Worm (Caenorhabditis elegans) whole organism, young adult: ENCODE results near the gene R10E4.9.
A peak's percentile ranks its signal among the peaks of the same experiment; 100 is the strongest.

Experiments
- B0035.1 ChIP-seq: sonication (generic microtip); optimal IDR thresholded peaks from 2 replicates; lab custom pipeline; 2016; ENCODE audit warnings: missing genetic modification characterization, mild to moderate bottlenecking, missing compliant biosample characterization, missing genotype, missing genetic modification reagents
- C06A6.2 ChIP-seq: fragments of 200-800 bp; sonication (Bioruptor generic); conservative IDR thresholded peaks from 2 replicates; pipeline ENCODE4 v1.3.6; 2022; ENCODE audit warnings: missing genetic modification characterization, missing compliant biosample characterization
- F10E7.11 ChIP-seq: sonication (generic microtip); optimal IDR thresholded peaks from 2 replicates; lab custom pipeline; 2017; ENCODE audit warnings: mild to moderate bottlenecking, missing genetic modification characterization, moderate library complexity, missing compliant biosample characterization
- F23B12.7 ChIP-seq: sonication (generic microtip); optimal IDR thresholded peaks from 2 replicates; lab custom pipeline; 2017; ENCODE audit warnings: missing genetic modification characterization, mild to moderate bottlenecking, missing compliant biosample characterization, antibody characterized with exemption, moderate library complexity; ENCODE audit not compliant: insufficient read depth
- F52B5.7 ChIP-seq: sonication (generic microtip); optimal IDR thresholded peaks from 2 replicates; lab custom pipeline; 2016; ENCODE audit warnings: mild to moderate bottlenecking, missing genetic modification characterization, missing compliant biosample characterization
- F57A8.1 ChIP-seq: fragments of 200-800 bp; sonication (Bioruptor generic); optimal IDR thresholded peaks from 2 replicates; lab custom pipeline; 2018; ENCODE audit warnings: mild to moderate bottlenecking, missing genetic modification characterization, moderate library complexity, missing compliant biosample characterization
- K12H6.12 ChIP-seq: fragments of 200-800 bp; sonication (Bioruptor generic); optimal IDR thresholded peaks from 2 replicates; lab custom pipeline; 2018; ENCODE audit warnings: mild to moderate bottlenecking, missing genetic modification characterization, missing compliant biosample characterization
- Y79H2A.3 ChIP-seq: fragments of 200-800 bp; sonication (Bioruptor generic); conservative IDR thresholded peaks from 2 replicates; pipeline ENCODE4 v1.3.6; 2022; ENCODE audit warnings: missing genetic modification reagents, missing genetic modification characterization, missing compliant biosample characterization
- ZK185.1 ChIP-seq: sonication (generic microtip); optimal IDR thresholded peaks from 2 replicates; lab custom pipeline; 2016; ENCODE audit warnings: mild to moderate bottlenecking, missing genetic modification characterization, missing compliant biosample characterization; ENCODE audit not compliant: poor library complexity, severe bottlenecking
- akir-1 ChIP-seq: fragments of 200-800 bp; sonication (Bioruptor generic); optimal IDR thresholded peaks from 2 replicates; lab custom pipeline; 2018; ENCODE audit warnings: mild to moderate bottlenecking, missing genetic modification characterization, moderate library complexity, missing compliant biosample characterization
- aptf-2 ChIP-seq: fragments of 200-800 bp; sonication (Bioruptor generic); conservative IDR thresholded peaks from 2 replicates; pipeline ENCODE4 v1.3.6; 2022; ENCODE audit warnings: missing genetic modification reagents, missing genetic modification characterization, missing compliant biosample characterization
- atf-7 ChIP-seq: sonication (generic microtip); optimal IDR thresholded peaks from 2 replicates; lab custom pipeline; 2017; ENCODE audit warnings: mild to moderate bottlenecking, missing genetic modification characterization, missing compliant biosample characterization
- attf-6 ChIP-seq: fragments of 200-800 bp; sonication (Bioruptor generic); IDR thresholded peaks from 2 replicates; pipeline ENCODE4 v1.3.6; 2022; ENCODE audit warnings: missing genetic modification reagents, missing genetic modification characterization, missing compliant biosample characterization
- bed-1 ChIP-seq: fragments of 200-800 bp; sonication (Bioruptor generic); IDR thresholded peaks from 2 replicates; pipeline ENCODE4 v1.3.6; 2022; ENCODE audit warnings: missing genetic modification reagents, missing genetic modification characterization, missing compliant biosample characterization
- ceh-27 ChIP-seq: fragments of 200-800 bp; sonication (Bioruptor generic); optimal IDR thresholded peaks from 2 replicates; lab custom pipeline; 2018; ENCODE audit warnings: mild to moderate bottlenecking, missing genetic modification characterization, moderate library complexity, missing compliant biosample characterization
- ceh-79 ChIP-seq: sonication (generic microtip); optimal IDR thresholded peaks from 2 replicates; lab custom pipeline; 2017; ENCODE audit warnings: mild to moderate bottlenecking, missing genetic modification characterization, missing compliant biosample characterization
- ceh-91 ChIP-seq: fragments of 200-800 bp; sonication (Bioruptor generic); IDR thresholded peaks from 2 replicates; pipeline ENCODE4 v1.3.6; 2022; ENCODE audit warnings: missing genetic modification reagents, missing genetic modification characterization, missing compliant biosample characterization
- die-1 ChIP-seq: sonication (generic microtip); optimal IDR thresholded peaks from 2 replicates; lab custom pipeline; 2016; ENCODE audit warnings: missing genotype, mild to moderate bottlenecking, missing genetic modification characterization, missing compliant biosample characterization
- dox-1 ChIP-seq: fragments of 200-800 bp; sonication (Bioruptor generic); IDR thresholded peaks from 2 replicates; pipeline ENCODE4 v1.3.6; 2022; ENCODE audit warnings: missing genetic modification reagents, missing genetic modification characterization, missing compliant biosample characterization
- dpl-1 ChIP-seq: fragments of 150-350 bp; optimal IDR thresholded peaks from 2 replicates; lab custom pipeline; 2014; ENCODE audit warnings: missing biosample characterization, missing genetic modification reagents, missing genetic modification characterization
- egl-44 ChIP-seq: fragments of 200-800 bp; sonication (Bioruptor generic); IDR thresholded peaks from 2 replicates; pipeline ENCODE4 v1.3.6; 2022; ENCODE audit warnings: missing genetic modification reagents, missing genetic modification characterization, missing compliant biosample characterization
- ets-4 ChIP-seq: fragments of 200-800 bp; sonication (Bioruptor generic); optimal IDR thresholded peaks from 2 replicates; lab custom pipeline; 2018; ENCODE audit warnings: mild to moderate bottlenecking, missing genetic modification characterization, missing compliant biosample characterization
- hlh-12 ChIP-seq: sonication (generic microtip); optimal IDR thresholded peaks from 2 replicates; lab custom pipeline; 2016; ENCODE audit warnings: missing genetic modification characterization, missing compliant biosample characterization
- hmg-1.2 ChIP-seq: fragments of 200-800 bp; sonication (Bioruptor generic); IDR thresholded peaks from 2 replicates; pipeline ENCODE4 v1.3.6; 2022; ENCODE audit warnings: missing genetic modification reagents, missing genetic modification characterization, missing compliant biosample characterization
- hmg-20 ChIP-seq: fragments of 200-800 bp; sonication (Bioruptor generic); IDR thresholded peaks from 2 replicates; pipeline ENCODE4 v1.3.6; 2022; ENCODE audit warnings: missing genetic modification reagents, missing genetic modification characterization, missing compliant biosample characterization
- lag-1 ChIP-seq: fragments of 200-800 bp; sonication (Bioruptor generic); IDR thresholded peaks from 2 replicates; pipeline ENCODE4 v1.3.6; 2022; ENCODE audit warnings: missing genetic modification reagents, missing genetic modification characterization, missing compliant biosample characterization
- let-526 ChIP-seq: fragments of 200-800 bp; sonication (Bioruptor generic); IDR thresholded peaks from 2 replicates; pipeline ENCODE4 v1.3.6; 2022; ENCODE audit warnings: missing genetic modification reagents, missing genetic modification characterization, missing compliant biosample characterization
- lin-40 ChIP-seq: sonication (generic microtip); optimal IDR thresholded peaks from 2 replicates; lab custom pipeline; 2016; ENCODE audit warnings: missing genetic modification characterization, mild to moderate bottlenecking, missing compliant biosample characterization, missing genotype, missing genetic modification reagents
- lin-54 ChIP-seq: fragments of 200-800 bp; sonication (Bioruptor generic); optimal IDR thresholded peaks from 2 replicates; lab custom pipeline; 2018; ENCODE audit warnings: mild to moderate bottlenecking, missing genetic modification characterization, missing compliant biosample characterization
- madf-6 ChIP-seq: fragments of 200-800 bp; sonication (Bioruptor generic); IDR thresholded peaks from 2 replicates; pipeline ENCODE4 v1.3.6; 2022; ENCODE audit warnings: missing genetic modification reagents, missing genetic modification characterization, missing compliant biosample characterization
- mcd-1 ChIP-seq: fragments of 200-800 bp; sonication (Bioruptor generic); IDR thresholded peaks from 2 replicates; pipeline ENCODE4 v1.3.6; 2022; ENCODE audit warnings: missing genetic modification reagents, missing genetic modification characterization, missing compliant biosample characterization
- mel-28 ChIP-seq: sonication (generic microtip); optimal IDR thresholded peaks from 2 replicates; lab custom pipeline; 2016; ENCODE audit warnings: borderline replicate concordance, mild to moderate bottlenecking, missing genetic modification characterization, missing compliant biosample characterization
- nfyb-1 ChIP-seq: fragments of 200-800 bp; sonication (Bioruptor generic); IDR thresholded peaks from 2 replicates; pipeline ENCODE4 v1.3.6; 2022; ENCODE audit warnings: missing genetic modification reagents, missing genetic modification characterization, missing compliant biosample characterization
- nhr-179 ChIP-seq: sonication (generic microtip); optimal IDR thresholded peaks from 2 replicates; lab custom pipeline; 2016; ENCODE audit warnings: mild to moderate bottlenecking, missing genetic modification characterization, missing compliant biosample characterization
- sea-2 ChIP-seq: fragments of 200-800 bp; sonication (Bioruptor generic); IDR thresholded peaks from 2 replicates; pipeline ENCODE4 v1.3.6; 2022; ENCODE audit warnings: missing genetic modification characterization, missing compliant biosample characterization
- snpc-3.4 ChIP-seq: sonication (generic microtip); optimal IDR thresholded peaks from 2 replicates; lab custom pipeline; 2017; ENCODE audit warnings: missing genetic modification characterization, mild to moderate bottlenecking, missing compliant biosample characterization, antibody characterized with exemption, moderate library complexity, missing genotype, missing genetic modification reagents
- sptf-2 ChIP-seq: fragments of 200-800 bp; sonication (Bioruptor generic); optimal IDR thresholded peaks from 2 replicates; lab custom pipeline; 2018; ENCODE audit warnings: mild to moderate bottlenecking, missing genetic modification characterization, missing compliant biosample characterization
- unc-130 ChIP-seq: sonication (generic microtip); optimal IDR thresholded peaks from 2 replicates; lab custom pipeline; 2016; ENCODE audit warnings: missing genetic modification reagents, missing genetic modification characterization, missing compliant biosample characterization
- unc-62 ChIP-seq: fragments of 150-350 bp; optimal IDR thresholded peaks from 2 replicates; lab custom pipeline; 2014; ENCODE audit warnings: missing biosample characterization, missing genetic modification reagents, missing genetic modification characterization
- ztf-22 ChIP-seq: fragments of 200-800 bp; sonication (Bioruptor generic); optimal IDR thresholded peaks from 2 replicates; lab custom pipeline; 2018; ENCODE audit warnings: mild to moderate bottlenecking, missing genetic modification characterization, moderate library complexity, missing compliant biosample characterization
- ztf-28 ChIP-seq: fragments of 200-800 bp; sonication (Bioruptor generic); IDR thresholded peaks from 2 replicates; pipeline ENCODE4 v1.3.6; 2022; ENCODE audit warnings: missing genetic modification reagents, missing genetic modification characterization, missing compliant biosample characterization
- ztf-6 ChIP-seq: fragments of 200-800 bp; sonication (Bioruptor generic); IDR thresholded peaks from 2 replicates; pipeline ENCODE4 v1.3.6; 2022; ENCODE audit warnings: missing genetic modification reagents, missing genetic modification characterization, missing compliant biosample characterization

Gene R10E4.9

ce11 chrIII:4269220-4269935 is 32.8 kb downstream of the R10E4.9 start, which contains the start of the genes sftb-1 and R10E4.1 (continued):
- TF ChIP-seq Y79H2A.3 (no peak), let-526 (GFP tag; lab: Robert Waterston, UW) (no peak), egl-44 (GFP tag; lab: Robert Waterston, UW) (no peak), ets-4 (GFP tag; lab: Kevin White, UChicago) (no peak), madf-6 (GFP tag; lab: Robert Waterston, UW) (peak; percentile 63), hlh-12 (no peak), F57A8.1 (GFP tag; lab: Kevin White, UChicago) (no peak), dpl-1 (GFP tag; lab: Kevin White, UChicago) (peak; percentile 44), unc-62 (no peak), bed-1 (GFP tag; lab: Robert Waterston, UW) (no peak), ceh-27 (GFP tag; lab: Kevin White, UChicago) (no peak), C06A6.2 (0 out of 2 replicates have a peak, but pooled peaks have one; percentile 29), ceh-79 (tag; lab: Kevin White, UChicago) (no peak), atf-7 (tag; lab: Kevin White, UChicago) (no peak), attf-6 (no peak), hmg-1.2 (GFP tag; lab: Robert Waterston, UW) (0 out of 2 replicates have a peak, but pooled peaks have one; percentile 13), mcd-1 (peak; percentile 75), nfyb-1 (GFP tag; lab: Robert Waterston, UW) (0 out of 2 replicates have a peak, but pooled peaks have one; percentile 21), ceh-91 (GFP tag; lab: Robert Waterston, UW) (no peak), K12H6.12 (no peak), mel-28 (tag; lab: Kevin White, UChicago) (no peak), akir-1 (no peak), lin-40 (peak; percentile 64), aptf-2 (GFP tag; lab: Robert Waterston, UW) (no peak), lin-54 (peak; percentile 59), hmg-20 (GFP tag; lab: Robert Waterston, UW) (no peak), snpc-3.4 (no peak), dox-1 (GFP tag; lab: Robert Waterston, UW) (peak; percentile 74), F52B5.7 (no peak), F23B12.7 (tag; lab: Kevin White, UChicago) (peak; percentile 27), F10E7.11 (tag; lab: Kevin White, UChicago) (no peak), ztf-6 (GFP tag; lab: Robert Waterston, UW) (no peak), sptf-2 (GFP tag; lab: Kevin White, UChicago) (no peak), ztf-28 (GFP tag; lab: Robert Waterston, UW) (no peak)

DNA sequence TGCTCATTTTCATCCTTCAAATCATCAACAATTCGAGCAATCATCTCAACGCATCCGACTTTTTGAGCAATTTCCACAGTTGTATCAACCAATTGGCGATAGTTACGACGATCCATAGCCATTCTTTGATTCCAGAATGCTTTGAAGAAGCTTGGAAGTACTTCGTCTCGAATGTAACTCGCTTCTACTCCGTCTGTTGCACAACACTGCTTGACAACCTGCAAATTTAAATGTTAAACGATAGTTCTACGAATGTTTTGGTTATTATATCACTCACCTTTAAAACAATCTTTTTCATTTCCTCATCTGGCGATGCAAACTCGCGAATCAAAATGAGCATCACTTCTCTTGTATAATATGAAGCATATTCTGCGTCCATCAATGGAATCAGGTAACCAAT is 36.3 kb downstream of the R10E4.9 start:
- TF ChIP-seq nhr-179 (tag; lab: Kevin White, UChicago) (no peak), F10E7.11 (tag; lab: Kevin White, UChicago) (no peak), die-1 (no peak), B0035.1 (tag; lab: Kevin White, UChicago) (no peak), unc-130 (GFP tag; lab: Kevin White, UChicago) (no peak), lag-1 (GFP tag; lab: Robert Waterston, UW) (no peak), ztf-22 (GFP tag; lab: Kevin White, UChicago) (no peak), ZK185.1 (tag; lab: Kevin White, UChicago) (no peak), sea-2 (GFP tag; lab: Robert Waterston, UW) (no peak)
